Fruit fly (Drosophila melanogaster) whole organism, prepupa: ENCODE measurements around the gene Fur2.

Source experiments
- Blimp-1 ChIP-seq: fragments of 200-800 bp; sonication (Bioruptor generic); optimal IDR thresholded peaks from 3 replicates; lab custom pipeline; 2017; ENCODE audit warnings: missing biosample characterization, missing genetic modification characterization, mild to moderate bottlenecking, moderate library complexity, missing genetic modification reagents
- CG10631 ChIP-seq: fragments of 200-800 bp; sonication (Bioruptor generic); optimal IDR thresholded peaks from 2 replicates; lab custom pipeline; 2016; ENCODE audit warnings: missing biosample characterization, missing genetic modification characterization
- CG10669 ChIP-seq: fragments of 200-800 bp; sonication (Bioruptor generic); optimal IDR thresholded peaks from 3 replicates; lab custom pipeline; 2018; ENCODE audit warnings: missing biosample characterization, mild to moderate bottlenecking, missing genetic modification characterization, moderate library complexity
- CG15336 ChIP-seq: fragments of 200-800 bp; sonication (Bioruptor generic); IDR thresholded peaks from 2 replicates; pipeline ENCODE4 v1.3.6; 2022; ENCODE audit warnings: missing biosample characterization, missing genetic modification characterization
- CG16779 ChIP-seq: fragments of 200-800 bp; sonication (Bioruptor generic); optimal IDR thresholded peaks from 3 replicates; lab custom pipeline; 2017; ENCODE audit warnings: missing biosample characterization, mild to moderate bottlenecking, missing genetic modification characterization
- CG3032 ChIP-seq: fragments of 200-800 bp; optimal IDR thresholded peaks from 2 replicates; lab custom pipeline; 2019; ENCODE audit warnings: missing biosample characterization, mild to moderate bottlenecking, missing genetic modification characterization, moderate library complexity
- CG31627 ChIP-seq: fragments of 200-800 bp; sonication (Bioruptor generic); optimal IDR thresholded peaks from 3 replicates; lab custom pipeline; 2016; ENCODE audit warnings: missing biosample characterization, missing genetic modification characterization
- CG3919 ChIP-seq: fragments of 200-800 bp; sonication (Bioruptor generic); optimal IDR thresholded peaks from 3 replicates; lab custom pipeline; 2016; ENCODE audit warnings: missing biosample characterization, missing genetic modification characterization
- CG4318 ChIP-seq: fragments of 200-800 bp; sonication (Bioruptor generic); optimal IDR thresholded peaks from 3 replicates; lab custom pipeline; 2017; ENCODE audit warnings: missing biosample characterization, mild to moderate bottlenecking, missing genetic modification characterization
- CG6792 ChIP-seq: fragments of 200-800 bp; sonication (Bioruptor generic); optimal IDR thresholded peaks from 3 replicates; lab custom pipeline; 2016; ENCODE audit warnings: missing biosample characterization, missing genetic modification characterization
- CG6808 ChIP-seq: fragments of 200-800 bp; sonication (Bioruptor generic); optimal IDR thresholded peaks from 3 replicates; lab custom pipeline; 2017; ENCODE audit warnings: missing biosample characterization, missing genetic modification characterization, mild to moderate bottlenecking, moderate library complexity, missing genetic modification reagents
- CG8119 ChIP-seq: fragments of 200-800 bp; sonication (Bioruptor generic); IDR thresholded peaks from 3 replicates; pipeline ENCODE4 v1.3.6; 2022; ENCODE audit warnings: missing biosample characterization, missing genetic modification characterization
- CG8319 ChIP-seq: fragments of 200-800 bp; sonication (Bioruptor generic); optimal IDR thresholded peaks from 3 replicates; lab custom pipeline; 2016; ENCODE audit warnings: missing biosample characterization, missing genetic modification characterization
- CG8632 ChIP-seq: fragments of 200-800 bp; sonication (Bioruptor generic); optimal IDR thresholded peaks from 3 replicates; lab custom pipeline; 2016; ENCODE audit warnings: missing biosample characterization, missing genetic modification characterization
- Eip78C ChIP-seq: fragments of 200-800 bp; sonication (Bioruptor generic); peaks from one replicate; lab custom pipeline; 2016; ENCODE audit warnings: missing biosample characterization, missing genetic modification characterization
- Ets21C ChIP-seq: fragments of 200-800 bp; sonication (Bioruptor generic); optimal IDR thresholded peaks from 3 replicates; lab custom pipeline; 2016; ENCODE audit warnings: missing biosample characterization, missing genetic modification characterization
- Ets96B ChIP-seq: fragments of 200-800 bp; optimal IDR thresholded peaks from 2 replicates; lab custom pipeline; 2019; ENCODE audit warnings: missing biosample characterization, mild to moderate bottlenecking, missing genetic modification characterization, moderate library complexity
- Gug ChIP-seq: fragments of 200-800 bp; sonication (Bioruptor generic); IDR thresholded peaks from 2 replicates; pipeline ENCODE4 v1.3.6; 2022; ENCODE audit warnings: missing biosample characterization, missing genetic modification characterization
- Hr38 ChIP-seq: sonication (Bioruptor generic); optimal IDR thresholded peaks from 2 replicates; lab custom pipeline; 2016; ENCODE audit warnings: missing biosample characterization, missing genetic modification characterization
- Hr39 ChIP-seq: fragments of 200-800 bp; sonication (Bioruptor generic); optimal IDR thresholded peaks from 2 replicates; lab custom pipeline; 2016; ENCODE audit warnings: missing biosample characterization, missing genetic modification characterization
- Hr4 ChIP-seq: fragments of 200-800 bp; sonication (Bioruptor generic); optimal IDR thresholded peaks from 3 replicates; lab custom pipeline; 2016; ENCODE audit warnings: missing biosample characterization, missing genetic modification characterization
- Lpt ChIP-seq: fragments of 200-800 bp; sonication (Bioruptor generic); optimal IDR thresholded peaks from 3 replicates; lab custom pipeline; 2016; ENCODE audit warnings: missing biosample characterization, missing genetic modification characterization
- Smox ChIP-seq: fragments of 200-800 bp; sonication (Bioruptor generic); optimal IDR thresholded peaks from 3 replicates; lab custom pipeline; 2016; ENCODE audit warnings: missing biosample characterization, missing genetic modification characterization
- Sox15 ChIP-seq: fragments of 200-800 bp; sonication (Bioruptor generic); optimal IDR thresholded peaks from 3 replicates; lab custom pipeline; 2016; ENCODE audit warnings: missing biosample characterization, missing genetic modification characterization
- achi ChIP-seq: fragments of 200-800 bp; sonication (Bioruptor generic); optimal IDR thresholded peaks from 3 replicates; lab custom pipeline; 2016; ENCODE audit warnings: missing biosample characterization, missing genetic modification characterization
- dac ChIP-seq: fragments of 200-800 bp; sonication (Bioruptor generic); optimal IDR thresholded peaks from 2 replicates; lab custom pipeline; 2017; ENCODE audit warnings: missing biosample characterization, mild to moderate bottlenecking, missing genetic modification characterization
- dsx ChIP-seq: fragments of 200-800 bp; optimal IDR thresholded peaks from 3 replicates; lab custom pipeline; 2019; ENCODE audit warnings: missing biosample characterization, mild to moderate bottlenecking, missing genetic modification characterization, moderate library complexity; ENCODE audit not compliant: poor library complexity, severe bottlenecking
- eg ChIP-seq: fragments of 200-800 bp; sonication (Bioruptor generic); IDR thresholded peaks from 3 replicates; pipeline ENCODE4 v1.3.6; 2022; ENCODE audit warnings: missing biosample characterization, missing genetic modification characterization
- esn ChIP-seq: fragments of 200-800 bp; sonication (Bioruptor generic); optimal IDR thresholded peaks from 2 replicates; lab custom pipeline; 2016; ENCODE audit warnings: missing biosample characterization, mild to moderate bottlenecking, missing genetic modification characterization, moderate library complexity
- fd59A ChIP-seq: fragments of 200-800 bp; sonication (Bioruptor generic); optimal IDR thresholded peaks from 2 replicates; lab custom pipeline; 2017; ENCODE audit warnings: missing biosample characterization, mild to moderate bottlenecking, missing genetic modification characterization, missing genetic modification reagents
- fkh ChIP-seq: fragments of 200-800 bp; sonication (Bioruptor generic); optimal IDR thresholded peaks from 3 replicates; lab custom pipeline; 2017; ENCODE audit warnings: missing biosample characterization, mild to moderate bottlenecking, missing genetic modification characterization, moderate library complexity
- lz ChIP-seq: fragments of 200-800 bp; sonication (Bioruptor generic); optimal IDR thresholded peaks from 3 replicates; lab custom pipeline; 2016; ENCODE audit warnings: missing biosample characterization, missing genetic modification characterization
- net ChIP-seq: fragments of 200-800 bp; sonication (Bioruptor generic); optimal IDR thresholded peaks from 3 replicates; lab custom pipeline; 2016; ENCODE audit warnings: missing biosample characterization, missing genetic modification characterization
- salr ChIP-seq, 2 experiments: fragments of 200-800 bp; sonication (Bioruptor generic); optimal IDR thresholded peaks; 3 replicates each; lab custom pipeline; 2016 to 2018; ENCODE audit warnings: missing biosample characterization in 2 of 2, missing genetic modification characterization in 2 of 2, mild to moderate bottlenecking in 1 of 2
- spab ChIP-seq: fragments of 200-800 bp; sonication (Bioruptor generic); optimal IDR thresholded peaks from 2 replicates; lab custom pipeline; 2017; ENCODE audit warnings: missing biosample characterization, mild to moderate bottlenecking, missing genetic modification characterization, missing genetic modification reagents
- ss ChIP-seq, 2 experiments: fragments of 200-800 bp; sonication (Bioruptor generic); optimal IDR thresholded peaks; 2 replicates in 1 of 2; 3 replicates in 1 of 2; lab custom pipeline; 2017 to 2018; ENCODE audit warnings: mild to moderate bottlenecking in 2 of 2, missing biosample characterization in 2 of 2, missing genetic modification characterization in 2 of 2, moderate library complexity in 1 of 2
- vri ChIP-seq: fragments of 200-800 bp; sonication (Bioruptor generic); optimal IDR thresholded peaks from 3 replicates; lab custom pipeline; 2016; ENCODE audit warnings: missing biosample characterization, mild to moderate bottlenecking, missing genetic modification characterization

Fur2 gene

DNA sequence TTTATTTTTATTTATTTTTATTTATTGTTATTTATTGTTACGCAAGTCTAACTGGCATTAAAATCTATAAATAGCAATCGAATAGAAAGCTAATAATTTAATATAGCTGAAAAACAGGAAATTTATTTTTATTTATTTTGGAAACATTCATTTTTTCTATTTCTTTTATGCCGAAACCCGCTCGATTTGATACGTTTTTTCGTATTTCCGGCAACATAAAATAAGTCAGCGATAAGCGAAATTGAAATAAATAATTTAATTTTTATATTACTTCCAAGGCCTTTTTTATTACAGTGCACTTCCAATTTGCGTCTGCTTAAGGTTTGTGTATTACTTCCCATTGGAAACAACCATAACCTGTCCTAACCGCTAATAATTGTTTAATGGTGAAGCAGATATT lies 963 bp upstream of the Fur2 start (continued):
- peak; percentile 34 for TF ChIP-seq CG4318 (GFP tag; lab: Kevin White, UChicago)
- TF ChIP-seq, all 60 proteins: peak for 13

DNA sequence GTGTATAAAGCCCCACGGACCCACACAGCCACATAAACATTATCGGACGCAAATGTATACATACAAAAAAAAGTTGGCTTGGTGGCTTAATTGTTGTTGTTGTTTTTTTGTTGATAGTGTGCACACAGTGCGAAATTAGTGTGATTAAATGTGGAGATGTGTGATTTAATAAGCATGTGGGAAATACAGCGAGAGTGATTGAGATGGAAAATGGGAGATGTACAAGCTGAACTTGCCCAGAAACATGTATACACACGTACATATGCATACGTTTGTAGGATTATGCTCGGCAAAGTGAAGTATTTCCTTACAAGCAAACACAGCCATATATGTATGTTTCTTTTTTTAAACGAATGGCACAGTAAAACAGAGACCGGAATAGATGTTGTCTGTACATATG lies 655 bp downstream of the Fur2 start:
- TF ChIP-seq CG3032 (tag; lab: Kevin White, UChicago), result peak; percentile 28
- TF ChIP-seq Ets96B (tag; lab: Kevin White, UChicago), result peak; percentile 40
- peak; percentile 39 for TF ChIP-seq dac (GFP tag; lab: Kevin White, UChicago)
- TF ChIP-seq Smox (GFP tag; lab: Kevin White, UChicago), result no peak
- peak; percentile 79 for TF ChIP-seq Eip78C
- TF ChIP-seq CG8119 (GFP tag; lab: Robert Waterston, UW), result peak; percentile 45; the same call in 1 of the 3 replicates
- TF ChIP-seq CG15336 (GFP tag; lab: Robert Waterston, UW), result peak; percentile 66
- peak; percentile 63 for TF ChIP-seq Lpt (GFP tag; lab: Kevin White, UChicago)
- no peak for TF ChIP-seq net
- peak; percentile 16 for TF ChIP-seq esn (GFP tag; lab: Kevin White, UChicago)
- TF ChIP-seq Hr4 (GFP tag; lab: Kevin White, UChicago), result peak; percentile 39
- no peak for TF ChIP-seq spab
- TF ChIP-seq Gug (GFP tag; lab: Robert Waterston, UW), result 0 out of 2 replicates have a peak, but pooled peaks have one; percentile 19
- TF ChIP-seq vri, result peak; percentile 5

DNA sequence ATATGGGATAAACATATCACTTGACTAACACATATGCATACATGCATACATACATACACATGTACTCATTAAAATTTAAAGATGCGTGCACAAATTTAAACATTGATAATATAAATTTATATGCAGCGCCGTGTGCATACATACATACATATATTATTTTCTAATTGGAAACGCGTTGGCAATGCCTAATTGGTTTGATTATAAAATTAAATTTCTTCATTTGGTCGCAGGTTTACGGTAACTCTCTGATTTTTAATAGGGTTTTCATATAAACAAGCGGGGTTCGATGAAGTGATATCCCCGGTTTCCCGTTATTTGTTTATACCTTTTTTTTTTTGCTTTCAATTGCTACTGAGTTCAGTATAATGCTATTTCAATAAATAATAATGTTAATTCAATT lies 1.2 kb downstream of the Fur2 start:
- no peak for TF ChIP-seq CG6792 (GFP tag; lab: Kevin White, UChicago)
- TF ChIP-seq CG10669 (GFP tag; lab: Kevin White, UChicago), result no peak
- TF ChIP-seq Hr38, result no peak
- TF ChIP-seq dsx (GFP tag; lab: Kevin White, UChicago), result no peak
- TF ChIP-seq dac (GFP tag; lab: Kevin White, UChicago), result no peak
- TF ChIP-seq CG10631 (GFP tag; lab: Kevin White, UChicago), result no peak
- no peak for TF ChIP-seq Ets96B (tag; lab: Kevin White, UChicago)
- no peak for TF ChIP-seq Blimp-1 (GFP tag; lab: Kevin White, UChicago)
- TF ChIP-seq CG6808 (GFP tag; lab: Kevin White, UChicago), result no peak
- no peak for TF ChIP-seq Ets21C (GFP tag; lab: Kevin White, UChicago)
- TF ChIP-seq CG15336 (GFP tag; lab: Robert Waterston, UW), result no peak
- no peak for TF ChIP-seq eg (GFP tag; lab: Robert Waterston, UW)
- no peak for TF ChIP-seq CG16779 (tag; lab: Kevin White, UChicago)
- no peak for TF ChIP-seq CG3919 (GFP tag; lab: Kevin White, UChicago)
- no peak for TF ChIP-seq fd59A (GFP tag; lab: Kevin White, UChicago)

DNA sequence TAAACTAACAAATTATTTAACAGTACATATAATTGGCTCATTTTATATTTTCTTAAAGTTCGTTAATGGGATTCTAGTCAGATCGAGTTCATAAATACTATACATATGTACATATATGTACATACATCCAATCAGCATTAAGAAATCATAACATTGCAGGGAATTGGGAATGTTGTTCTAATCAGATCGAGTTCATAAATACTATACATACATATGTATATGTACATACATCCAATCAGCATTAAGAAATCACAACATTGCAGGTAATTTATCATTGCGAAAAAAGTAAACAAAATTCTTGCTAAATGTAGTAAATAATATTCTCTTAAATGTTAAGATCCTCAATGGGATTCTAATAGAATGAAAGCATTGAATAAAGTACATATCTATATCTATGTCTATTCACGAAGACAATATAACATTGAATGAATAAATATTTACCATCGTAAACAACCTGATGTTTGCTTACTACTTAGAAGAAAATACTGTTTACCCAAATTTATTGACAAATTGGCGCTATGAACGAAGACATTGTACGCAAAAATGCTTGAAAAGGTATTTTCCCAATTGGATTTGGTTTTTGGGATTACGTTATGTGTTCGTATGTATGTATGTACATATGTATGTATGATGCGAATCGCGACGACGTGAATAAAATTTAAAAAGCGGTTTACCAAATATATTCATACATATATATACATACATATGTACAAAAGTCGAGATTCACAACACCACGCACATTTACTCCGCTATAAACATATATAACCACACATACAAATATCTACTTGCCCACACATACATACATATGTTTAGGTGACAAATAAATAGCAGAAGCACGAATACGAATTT lies 11.0 kb downstream of the Fur2 start:
- TF ChIP-seq fkh (GFP tag; lab: Kevin White, UChicago) (peak; percentile 86), Eip78C (peak; percentile 62), CG8319 (no peak), CG15336 (GFP tag; lab: Robert Waterston, UW) (peak; percentile 14; the same call in 1 of the 2 replicates), CG6792 (GFP tag; lab: Kevin White, UChicago) (no peak)

DNA sequence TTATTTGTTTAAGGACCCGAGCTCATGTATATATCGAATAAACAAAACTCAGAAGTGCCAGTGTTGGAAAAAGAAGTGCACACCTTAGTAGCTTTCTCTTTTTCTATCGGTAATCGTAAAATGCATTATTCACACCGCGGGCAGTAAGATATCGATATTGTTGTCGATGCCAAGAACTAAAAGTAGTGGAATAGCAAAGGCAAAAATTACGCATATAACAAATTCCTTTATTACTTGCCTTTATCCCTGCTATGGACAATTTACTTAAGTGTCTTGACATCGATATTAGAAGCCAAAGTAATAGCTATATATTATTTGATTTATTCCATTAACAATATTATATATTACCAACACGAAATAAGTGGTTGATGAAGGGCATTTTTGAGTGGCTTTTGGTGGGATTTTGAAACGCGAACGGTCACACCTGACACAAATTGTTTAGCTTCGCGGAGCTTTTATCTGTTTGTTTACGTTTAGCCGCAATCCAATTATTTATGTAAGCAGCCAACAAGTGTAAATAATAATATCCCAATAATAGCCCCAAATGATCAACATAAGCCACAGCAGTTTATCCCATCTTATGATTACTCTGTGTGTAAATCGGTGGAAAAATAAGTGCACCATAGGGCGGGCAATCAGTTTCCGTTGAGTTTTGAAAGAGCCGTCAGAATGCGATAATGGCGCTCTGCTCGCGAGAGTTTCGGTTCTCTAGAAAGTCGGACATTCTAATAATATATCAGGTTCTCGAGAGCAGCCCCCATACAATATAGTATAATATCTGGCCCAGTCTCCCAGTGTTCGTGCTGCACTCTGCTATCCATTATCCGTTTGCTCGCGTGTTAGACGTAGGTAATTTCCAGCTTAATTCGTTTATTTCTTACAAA lies 12.2 kb downstream of the Fur2 start, which contains the start of the genes CG9992 and CG4239:
Gene CG9992, minus strand, starts transcription at position 66 of the 884 bp plus-strand sequence.
Gene CG4239, plus strand, starts transcription at position 436 of the 884 bp plus-strand sequence.
- TF ChIP-seq CG3032 (tag; lab: Kevin White, UChicago), result peak; percentile 75
- TF ChIP-seq vri, result no peak
- no peak for TF ChIP-seq achi (GFP tag; lab: Kevin White, UChicago)
- peak; percentile 49 for TF ChIP-seq Ets96B (tag; lab: Kevin White, UChicago)
- TF ChIP-seq CG8319, result peak; percentile 9
- TF ChIP-seq Hr39, result no peak
- no peak for TF ChIP-seq CG6808 (GFP tag; lab: Kevin White, UChicago)
- TF ChIP-seq ss (GFP tag; optimal IDR thresholded peaks at IDR 0.05; lab: Kevin White, UChicago), result no peak
- peak; percentile 65 for TF ChIP-seq CG10631 (GFP tag; lab: Kevin White, UChicago)
- TF ChIP-seq CG8632, result peak; percentile 3
- no peak for TF ChIP-seq Smox (GFP tag; lab: Kevin White, UChicago)
- TF ChIP-seq CG31627 (GFP tag; lab: Kevin White, UChicago), result peak; percentile 75
- TF ChIP-seq Hr38, result no peak
- peak; percentile 76 for TF ChIP-seq fkh (GFP tag; lab: Kevin White, UChicago)
- TF ChIP-seq lz (GFP tag; lab: Kevin White, UChicago), result peak; percentile 47
- TF ChIP-seq CG4318 (GFP tag; lab: Kevin White, UChicago), result peak; percentile 63
- TF ChIP-seq spab, result no peak
- TF ChIP-seq Sox15 (GFP tag; lab: Kevin White, UChicago), result peak; percentile 67
- TF ChIP-seq salr (GFP tag; optimal IDR thresholded peaks at IDR 0.05; lab: Kevin White, UChicago), result no peak
- no peak for TF ChIP-seq dac (GFP tag; lab: Kevin White, UChicago)
